Fruit fly (Drosophila melanogaster) whole organism, embryonic: Measurements from ENCODE around the gene lectin-37Db.

Source experiments
- Atf6 ChIP-seq: fragments of 200-800 bp; sonication (Bioruptor generic); IDR thresholded peaks from 2 replicates; pipeline ENCODE4 v1.3.6; 2022; ENCODE audit warnings: missing biosample characterization, missing genetic modification characterization
- BEAF-32 ChIP-seq: fragments of 200-800 bp; sonication (Bioruptor generic); optimal IDR thresholded peaks from 3 replicates; lab custom pipeline; 2017; ENCODE audit warnings: missing biosample characterization, missing genetic modification characterization, mild to moderate bottlenecking, moderate library complexity, missing genetic modification reagents
- Bteb2 ChIP-seq: fragments of 200-800 bp; sonication (Bioruptor generic); optimal IDR thresholded peaks from 2 replicates; lab custom pipeline; 2016; ENCODE audit warnings: missing biosample characterization, missing genetic modification characterization
- CG1024 ChIP-seq: fragments of 200-800 bp; sonication (Bioruptor generic); IDR thresholded peaks from 2 replicates; pipeline ENCODE4 v1.3.6; 2022; ENCODE audit warnings: missing biosample characterization, missing genetic modification characterization
- CG10979 ChIP-seq: fragments of 200-800 bp; sonication (Bioruptor generic); optimal IDR thresholded peaks from 2 replicates; lab custom pipeline; 2018; ENCODE audit warnings: missing biosample characterization, mild to moderate bottlenecking, missing genetic modification characterization, moderate library complexity
- CG11504 ChIP-seq: fragments of 200-800 bp; sonication (Bioruptor generic); optimal IDR thresholded peaks from 3 replicates; lab custom pipeline; 2019; ENCODE audit warnings: missing biosample characterization, mild to moderate bottlenecking, missing genetic modification characterization, moderate library complexity
- CG12236 ChIP-seq: fragments of 200-800 bp; sonication (Bioruptor generic); optimal IDR thresholded peaks from 2 replicates; lab custom pipeline; 2016; ENCODE audit warnings: missing biosample characterization, missing genetic modification characterization
- CG12299 ChIP-seq: fragments of 200-800 bp; sonication (Bioruptor generic); optimal IDR thresholded peaks from 2 replicates; lab custom pipeline; 2018; ENCODE audit warnings: missing biosample characterization, mild to moderate bottlenecking, missing genetic modification characterization
- CG13123 ChIP-seq: fragments of 200-800 bp; sonication (Bioruptor generic); optimal IDR thresholded peaks from 2 replicates; lab custom pipeline; 2016; ENCODE audit warnings: missing biosample characterization, missing genetic modification characterization
- CG15269 ChIP-seq: fragments of 200-800 bp; sonication (Bioruptor generic); optimal IDR thresholded peaks from 2 replicates; lab custom pipeline; 2018; ENCODE audit warnings: missing biosample characterization, mild to moderate bottlenecking, missing genetic modification characterization, moderate library complexity
- CG15696 ChIP-seq: fragments of 200-800 bp; sonication (Bioruptor generic); optimal IDR thresholded peaks from 2 replicates; lab custom pipeline; 2019; ENCODE audit warnings: missing biosample characterization, mild to moderate bottlenecking, missing genetic modification characterization, moderate library complexity
- CG17568 ChIP-seq: fragments of 200-800 bp; sonication (Bioruptor generic); optimal IDR thresholded peaks from 2 replicates; lab custom pipeline; 2018; ENCODE audit warnings: missing biosample characterization, mild to moderate bottlenecking, missing genetic modification characterization, moderate library complexity
- CG30403 ChIP-seq: fragments of 200-800 bp; sonication (Bioruptor generic); optimal IDR thresholded peaks from 3 replicates; lab custom pipeline; 2016; ENCODE audit warnings: missing biosample characterization, missing genetic modification characterization
- CG3163 ChIP-seq: fragments of 200-800 bp; sonication (Bioruptor generic); optimal IDR thresholded peaks from 3 replicates; lab custom pipeline; 2016; ENCODE audit warnings: missing biosample characterization, missing genetic modification characterization
- CG3838 ChIP-seq: fragments of 200-800 bp; sonication (Bioruptor generic); optimal IDR thresholded peaks from 3 replicates; lab custom pipeline; 2016; ENCODE audit warnings: missing biosample characterization, missing genetic modification characterization
- CG6175 ChIP-seq: fragments of 200-800 bp; sonication (Bioruptor generic); IDR thresholded peaks from 3 replicates; pipeline ENCODE4 v1.3.6; 2022; ENCODE audit warnings: missing biosample characterization, missing genetic modification characterization
- CG6683 ChIP-seq: fragments of 200-800 bp; sonication (Bioruptor generic); optimal IDR thresholded peaks from 2 replicates; lab custom pipeline; 2017; ENCODE audit warnings: missing biosample characterization, mild to moderate bottlenecking, missing genetic modification characterization, missing genetic modification reagents
- CG8765 ChIP-seq: fragments of 200-800 bp; sonication (Bioruptor generic); IDR thresholded peaks from 2 replicates; pipeline ENCODE4 v1.3.6; 2022; ENCODE audit warnings: missing biosample characterization, missing genetic modification characterization
- CG9727 ChIP-seq: fragments of 200-800 bp; sonication (Bioruptor generic); optimal IDR thresholded peaks from 3 replicates; lab custom pipeline; 2017; ENCODE audit warnings: missing biosample characterization, mild to moderate bottlenecking, missing genetic modification characterization
- CoRest ChIP-seq: fragments of 200-800 bp; sonication (Bioruptor generic); optimal IDR thresholded peaks from 3 replicates; lab custom pipeline; 2018; ENCODE audit warnings: missing biosample characterization, mild to moderate bottlenecking, missing genetic modification characterization, moderate library complexity
- Dbx ChIP-seq: fragments of 200-800 bp; sonication (Bioruptor generic); IDR thresholded peaks from 3 replicates; pipeline ENCODE4 v1.3.6; 2022; ENCODE audit warnings: missing biosample characterization, missing genetic modification characterization
- Dek ChIP-seq: fragments of 200-800 bp; sonication (Bioruptor generic); optimal IDR thresholded peaks from 3 replicates; lab custom pipeline; 2019; ENCODE audit warnings: missing biosample characterization, mild to moderate bottlenecking, missing genetic modification characterization, moderate library complexity
- ERR ChIP-seq: fragments of 200-800 bp; sonication (Bioruptor generic); optimal IDR thresholded peaks from 2 replicates; lab custom pipeline; 2016; ENCODE audit warnings: missing biosample characterization, missing genetic modification characterization
- Fer1 ChIP-seq: fragments of 200-800 bp; sonication (Bioruptor generic); optimal IDR thresholded peaks from 2 replicates; lab custom pipeline; 2017; ENCODE audit warnings: missing biosample characterization, mild to moderate bottlenecking, missing genetic modification characterization
- HmgD ChIP-seq: fragments of 200-800 bp; sonication (Bioruptor generic); optimal IDR thresholded peaks from 3 replicates; lab custom pipeline; 2016; ENCODE audit warnings: missing biosample characterization, missing genetic modification characterization
- Hmx ChIP-seq: fragments of 200-800 bp; sonication (Bioruptor generic); optimal IDR thresholded peaks from 2 replicates; lab custom pipeline; 2016; ENCODE audit warnings: missing biosample characterization, missing genetic modification characterization
- Trl ChIP-seq, 3 experiments: fragments of >200 bp in 2 of 3; fragments of 200-800 bp in 1 of 3; sonication (Bioruptor generic) in 1 of 3; optimal IDR thresholded peaks; 2 replicates in 1 of 3; 3 replicates in 2 of 3; lab custom pipeline; 2016 to 2017; ENCODE audit warnings: missing biosample characterization in 1 of 3, missing genetic modification characterization in 1 of 3
- Usf ChIP-seq: fragments of 200-800 bp; sonication (Bioruptor generic); optimal IDR thresholded peaks from 2 replicates; lab custom pipeline; 2017; ENCODE audit warnings: missing genotype, missing biosample characterization, missing genetic modification characterization
- amos ChIP-seq: fragments of 200-800 bp; sonication (Bioruptor generic); IDR thresholded peaks from 2 replicates; pipeline ENCODE4 v1.3.6; 2022; ENCODE audit warnings: missing biosample characterization, missing genetic modification characterization; ENCODE audit not compliant: partially characterized antibody
- ase ChIP-seq: fragments of 200-800 bp; sonication (Bioruptor generic); IDR thresholded peaks from 3 replicates; pipeline ENCODE4 v1.3.6; 2022; ENCODE audit warnings: missing biosample characterization, missing genetic modification characterization
- cwo ChIP-seq: fragments of 200-800 bp; sonication (Bioruptor generic); optimal IDR thresholded peaks from 3 replicates; lab custom pipeline; 2017; ENCODE audit warnings: missing biosample characterization, missing genetic modification characterization, mild to moderate bottlenecking, moderate library complexity, missing genetic modification reagents
- da ChIP-seq: fragments of 200-800 bp; sonication (Bioruptor generic); optimal IDR thresholded peaks from 2 replicates; lab custom pipeline; 2016; ENCODE audit warnings: missing biosample characterization, missing genetic modification characterization
- disco-r ChIP-seq: fragments of 200-800 bp; sonication (Bioruptor generic); optimal IDR thresholded peaks from 2 replicates; lab custom pipeline; 2016; ENCODE audit warnings: missing biosample characterization, missing genetic modification characterization
- eyg ChIP-seq: fragments of 200-800 bp; sonication (Bioruptor generic); optimal IDR thresholded peaks from 3 replicates; lab custom pipeline; 2016; ENCODE audit warnings: missing biosample characterization, missing genetic modification characterization
- fd96Cb ChIP-seq: fragments of 200-800 bp; sonication (Bioruptor generic); optimal IDR thresholded peaks from 2 replicates; lab custom pipeline; 2018; ENCODE audit warnings: missing biosample characterization, mild to moderate bottlenecking, missing genetic modification characterization, moderate library complexity
- hkb ChIP-seq, 2 experiments: fragments of 200-800 bp in 1 of 2; fragments of >200 bp in 1 of 2; sonication (Bioruptor generic) in 1 of 2; IDR thresholded peaks in 1 of 2; optimal IDR thresholded peaks in 1 of 2; 2 replicates each; pipeline versions ENCODE4 v1.3.6 to Lab custom; 2017 to 2022; ENCODE audit warnings: missing biosample characterization in 1 of 2, missing genetic modification characterization in 1 of 2
- hth ChIP-seq: fragments of >200 bp; optimal IDR thresholded peaks from 2 replicates; lab custom pipeline; 2017; ENCODE audit warnings: inconsistent platforms
- kah ChIP-seq: fragments of 200-800 bp; sonication (Bioruptor generic); optimal IDR thresholded peaks from 2 replicates; lab custom pipeline; 2018; ENCODE audit warnings: missing biosample characterization, mild to moderate bottlenecking, missing genetic modification characterization
- mirr ChIP-seq: fragments of 200-800 bp; sonication (Bioruptor generic); optimal IDR thresholded peaks from 3 replicates; lab custom pipeline; 2018; ENCODE audit warnings: missing biosample characterization, mild to moderate bottlenecking, missing genetic modification characterization
- nerfin-2 ChIP-seq: fragments of 200-800 bp; sonication (Bioruptor generic); IDR thresholded peaks from 2 replicates; pipeline ENCODE4 v1.3.6; 2022; ENCODE audit warnings: missing biosample characterization, missing genetic modification characterization; ENCODE audit not compliant: partially characterized antibody
- nom ChIP-seq: fragments of 200-800 bp; sonication (Bioruptor generic); optimal IDR thresholded peaks from 2 replicates; lab custom pipeline; 2017; ENCODE audit warnings: missing biosample characterization, missing genetic modification characterization, mild to moderate bottlenecking, moderate library complexity, missing genetic modification reagents
- pfk ChIP-seq: fragments of 200-800 bp; sonication (Bioruptor generic); optimal IDR thresholded peaks from 2 replicates; lab custom pipeline; 2018; ENCODE audit warnings: missing biosample characterization, mild to moderate bottlenecking, missing genetic modification characterization, moderate library complexity
- phol ChIP-seq: fragments of 200-800 bp; sonication (Bioruptor generic); optimal IDR thresholded peaks from 3 replicates; lab custom pipeline; 2018; ENCODE audit warnings: missing biosample characterization, mild to moderate bottlenecking, missing genetic modification characterization, moderate library complexity
- pita ChIP-seq: fragments of 200-800 bp; sonication (Bioruptor generic); optimal IDR thresholded peaks from 2 replicates; lab custom pipeline; 2017; ENCODE audit warnings: missing biosample characterization, mild to moderate bottlenecking, missing genetic modification characterization
- run ChIP-seq: fragments of 200-800 bp; sonication (Bioruptor generic); optimal IDR thresholded peaks from 3 replicates; lab custom pipeline; 2018; ENCODE audit warnings: missing biosample characterization, mild to moderate bottlenecking, missing genetic modification characterization
- scrt ChIP-seq: fragments of 200-800 bp; sonication (Bioruptor generic); optimal IDR thresholded peaks from 2 replicates; lab custom pipeline; 2018; ENCODE audit warnings: missing biosample characterization, mild to moderate bottlenecking, missing genetic modification characterization, moderate library complexity
- sna ChIP-seq: fragments of 200-800 bp; sonication (Bioruptor generic); IDR thresholded peaks from 2 replicates; pipeline ENCODE4 v1.3.6; 2022; ENCODE audit warnings: missing biosample characterization, missing genetic modification characterization; ENCODE audit not compliant: partially characterized antibody
- zen2 ChIP-seq: fragments of 200-800 bp; sonication (Bioruptor generic); IDR thresholded peaks from 3 replicates; pipeline ENCODE4 v1.3.6; 2022; ENCODE audit warnings: missing biosample characterization, missing genetic modification characterization; ENCODE audit not compliant: partially characterized antibody

lectin-37Db gene

DNA sequence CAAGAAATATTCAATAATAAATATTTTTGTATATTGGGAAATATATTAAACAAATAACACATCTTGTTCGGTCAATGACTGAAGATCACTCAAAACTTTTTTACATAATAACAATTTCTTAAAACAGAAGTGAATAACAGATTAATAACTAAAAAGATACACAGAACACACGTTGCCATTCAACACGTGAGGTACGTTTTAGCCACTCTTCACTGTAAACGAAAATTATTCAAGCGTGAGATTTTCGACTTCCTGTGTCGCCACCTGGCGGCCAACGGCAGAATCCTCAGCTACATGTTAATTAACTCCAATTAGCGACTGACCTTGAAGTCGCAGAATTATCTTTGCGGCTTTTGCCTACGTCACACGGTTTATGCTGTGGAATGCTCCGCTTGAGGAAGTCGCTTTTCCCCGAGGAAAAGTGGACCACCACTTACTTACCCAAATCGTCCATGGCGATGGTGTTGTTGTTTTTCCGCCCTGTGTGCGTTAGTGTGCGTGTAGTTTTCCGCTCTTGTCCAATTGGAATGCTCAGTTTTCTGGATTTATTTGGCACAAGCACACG lies 7.0 kb downstream of the lectin-37Db start (continued):
- TF ChIP-seq CG3838 (GFP tag; lab: Kevin White, UChicago) = no peak
- TF ChIP-seq BEAF-32 = no peak
- TF ChIP-seq Dek (tag; lab: Kevin White, UChicago) = peak; percentile 62
- peak; percentile 39 for TF ChIP-seq Usf (GFP tag; lab: Kevin White, UChicago)
- peak; percentile 35 for TF ChIP-seq kah
- peak; percentile 76 for TF ChIP-seq CoRest (tag; lab: Kevin White, UChicago)
- TF ChIP-seq sna = no peak
- TF ChIP-seq disco-r (GFP tag; lab: Kevin White, UChicago) = no peak
- TF ChIP-seq zen2 (GFP tag; lab: Robert Waterston, UW) = no peak
- peak; percentile 83 for TF ChIP-seq CG30403 (GFP tag; lab: Kevin White, UChicago)
- TF ChIP-seq pfk = no peak
- TF ChIP-seq CG12299 = no peak
- TF ChIP-seq ERR = no peak
- TF ChIP-seq Trl (optimal IDR thresholded peaks at IDR 0.05; lab: Kevin White, UChicago) = no peak
- peak; percentile 52 for TF ChIP-seq Trl (GFP tag; optimal IDR thresholded peaks at IDR 0.05; lab: Kevin White, UChicago)
- TF ChIP-seq eyg (GFP tag; lab: Kevin White, UChicago) = no peak
- TF ChIP-seq Fer1 (GFP tag; lab: Kevin White, UChicago) = peak; percentile 55
- TF ChIP-seq Bteb2 (GFP tag; lab: Kevin White, UChicago) = peak; percentile 16
- TF ChIP-seq CG1024 (GFP tag; lab: Robert Waterston, UW) = no peak
- TF ChIP-seq scrt (GFP tag; lab: Kevin White, UChicago) = peak; percentile 53
- TF ChIP-seq CG6175 = 0 out of 3 replicates have a peak, but pooled peaks have one; percentile 12
- no peak for TF ChIP-seq da (GFP tag; lab: Kevin White, UChicago)
- TF ChIP-seq Atf6 = peak; percentile 77
- TF ChIP-seq CG8765 (GFP tag; lab: Robert Waterston, UW) = peak; percentile 20; the same call in 1 of the 2 replicates
- no peak for TF ChIP-seq hkb (optimal IDR thresholded peaks at IDR 0.05; lab: Kevin White, UChicago)
- peak; percentile 63 for TF ChIP-seq hkb (GFP tag; IDR thresholded peaks at IDR 0.05; lab: Robert Waterston, UW)
- TF ChIP-seq CG12236 (GFP tag; lab: Kevin White, UChicago) = no peak
- no peak for TF ChIP-seq nerfin-2
- TF ChIP-seq CG15696 (tag; lab: Kevin White, UChicago) = peak; percentile 60
- peak; percentile 82 for TF ChIP-seq CG11504 (tag; lab: Kevin White, UChicago)
- peak; percentile 72 for TF ChIP-seq CG9727 (GFP tag; lab: Kevin White, UChicago)
- TF ChIP-seq cwo = peak; percentile 72
- no peak for TF ChIP-seq CG3163 (GFP tag; lab: Kevin White, UChicago)
- TF ChIP-seq amos = no peak
- TF ChIP-seq fd96Cb = peak; percentile 61
- TF ChIP-seq CG6683 (GFP tag; lab: Kevin White, UChicago) = no peak
- TF ChIP-seq phol (tag; lab: Kevin White, UChicago) = peak; percentile 75
- TF ChIP-seq CG10979 (tag; lab: Kevin White, UChicago) = peak; percentile 75
- no peak for TF ChIP-seq hth
- TF ChIP-seq run (tag; lab: Kevin White, UChicago) = peak; percentile 6
- TF ChIP-seq CG13123 (GFP tag; lab: Kevin White, UChicago) = no peak
- peak; percentile 75; the same call in 2 of the 3 replicates for TF ChIP-seq ase (GFP tag; lab: Robert Waterston, UW)
- TF ChIP-seq Dbx (GFP tag; lab: Robert Waterston, UW) = peak; percentile 43; the same call in 2 of the 3 replicates
- peak; percentile 16 for TF ChIP-seq HmgD
- TF ChIP-seq CG15269 = peak; percentile 82
- no peak for TF ChIP-seq nom (GFP tag; lab: Kevin White, UChicago)
- TF ChIP-seq Hmx (GFP tag; lab: Kevin White, UChicago) = peak; percentile 29
- peak; percentile 59 for TF ChIP-seq CG17568
- no peak for TF ChIP-seq pita (GFP tag; lab: Kevin White, UChicago)
- peak; percentile 70 for TF ChIP-seq mirr (GFP tag; lab: Kevin White, UChicago)
